Worm (Caenorhabditis elegans) whole organism, young adult: ENCODE measurements around the gene Y22D7AL.11.

ENCODE experiments used
- F10E7.11 ChIP-seq: sonication (generic microtip); optimal IDR thresholded peaks from 2 replicates; lab custom pipeline; 2017; ENCODE audit warnings: mild to moderate bottlenecking, missing genetic modification characterization, moderate library complexity, missing compliant biosample characterization
- F37B4.10 ChIP-seq: fragments of 200-800 bp; sonication (Bioruptor generic); IDR thresholded peaks from 2 replicates; pipeline ENCODE4 v1.3.6; 2022; ENCODE audit warnings: missing genetic modification characterization, missing compliant biosample characterization
- F39B2.1 ChIP-seq: fragments of 200-800 bp; sonication (Bioruptor generic); IDR thresholded peaks from 2 replicates; pipeline ENCODE4 v1.3.6; 2022; ENCODE audit warnings: missing genetic modification reagents, missing genetic modification characterization, missing compliant biosample characterization
- F49E8.2 ChIP-seq: sonication (generic microtip); optimal IDR thresholded peaks from 3 replicates; lab custom pipeline; 2017; ENCODE audit warnings: missing genetic modification characterization, mild to moderate bottlenecking, missing compliant biosample characterization, antibody characterized with exemption, moderate library complexity; ENCODE audit not compliant: insufficient read depth
- F52B5.7 ChIP-seq: sonication (generic microtip); optimal IDR thresholded peaks from 2 replicates; lab custom pipeline; 2016; ENCODE audit warnings: mild to moderate bottlenecking, missing genetic modification characterization, missing compliant biosample characterization
- F57C9.4 ChIP-seq: sonication (generic microtip); optimal IDR thresholded peaks from 2 replicates; lab custom pipeline; 2017; ENCODE audit warnings: mild to moderate bottlenecking, missing genetic modification characterization, missing compliant biosample characterization
- T07F8.4 ChIP-seq: sonication (generic microtip); optimal IDR thresholded peaks from 2 replicates; lab custom pipeline; 2016; ENCODE audit warnings: mild to moderate bottlenecking, missing genetic modification characterization, moderate library complexity, missing compliant biosample characterization
- Y53F4B.3 ChIP-seq: fragments of 200-800 bp; sonication (Bioruptor generic); IDR thresholded peaks from 2 replicates; pipeline ENCODE4 v1.3.6; 2022; ENCODE audit warnings: missing genetic modification reagents, missing genetic modification characterization, missing compliant biosample characterization
- Y67H2A.10 ChIP-seq: fragments of 200-800 bp; sonication (Bioruptor generic); conservative IDR thresholded peaks from 2 replicates; pipeline ENCODE4 v1.3.6; 2022; ENCODE audit warnings: missing genetic modification reagents, missing genetic modification characterization, missing compliant biosample characterization
- Y79H2A.3 ChIP-seq: fragments of 200-800 bp; sonication (Bioruptor generic); conservative IDR thresholded peaks from 2 replicates; pipeline ENCODE4 v1.3.6; 2022; ENCODE audit warnings: missing genetic modification reagents, missing genetic modification characterization, missing compliant biosample characterization
- aptf-3 ChIP-seq: fragments of 200-800 bp; sonication (Bioruptor generic); IDR thresholded peaks from 2 replicates; pipeline ENCODE4 v1.3.6; 2022; ENCODE audit warnings: missing genetic modification characterization, missing compliant biosample characterization
- attf-5 ChIP-seq: fragments of 200-800 bp; sonication (Bioruptor generic); optimal IDR thresholded peaks from 2 replicates; lab custom pipeline; 2018; ENCODE audit warnings: mild to moderate bottlenecking, missing genetic modification characterization, missing compliant biosample characterization
- attf-6 ChIP-seq: fragments of 200-800 bp; sonication (Bioruptor generic); IDR thresholded peaks from 2 replicates; pipeline ENCODE4 v1.3.6; 2022; ENCODE audit warnings: missing genetic modification reagents, missing genetic modification characterization, missing compliant biosample characterization
- ccch-3 ChIP-seq: fragments of 200-800 bp; sonication (Bioruptor generic); optimal IDR thresholded peaks from 2 replicates; lab custom pipeline; 2018; ENCODE audit warnings: mild to moderate bottlenecking, missing genetic modification characterization, missing compliant biosample characterization
- ceh-100 ChIP-seq: fragments of 200-800 bp; sonication (Bioruptor generic); IDR thresholded peaks from 2 replicates; pipeline ENCODE4 v1.3.6; 2022; ENCODE audit warnings: missing genetic modification reagents, missing genetic modification characterization, missing compliant biosample characterization
- ceh-58 ChIP-seq: fragments of 200-800 bp; sonication (Bioruptor generic); IDR thresholded peaks from 2 replicates; pipeline ENCODE4 v1.3.6; 2022; ENCODE audit warnings: missing genetic modification characterization, missing compliant biosample characterization
- chd-7 ChIP-seq: sonication (generic microtip); optimal IDR thresholded peaks from 2 replicates; lab custom pipeline; 2016; ENCODE audit warnings: mild to moderate bottlenecking, missing genetic modification characterization, moderate library complexity, missing compliant biosample characterization
- die-1 ChIP-seq: sonication (generic microtip); optimal IDR thresholded peaks from 2 replicates; lab custom pipeline; 2016; ENCODE audit warnings: missing genotype, mild to moderate bottlenecking, missing genetic modification characterization, missing compliant biosample characterization
- dpl-1 ChIP-seq: fragments of 150-350 bp; optimal IDR thresholded peaks from 2 replicates; lab custom pipeline; 2014; ENCODE audit warnings: missing biosample characterization, missing genetic modification reagents, missing genetic modification characterization
- egl-18 ChIP-seq: fragments of 200-800 bp; sonication (Bioruptor generic); IDR thresholded peaks from 2 replicates; pipeline ENCODE4 v1.3.6; 2022; ENCODE audit warnings: missing genetic modification reagents, missing genetic modification characterization, missing compliant biosample characterization
- ekl-4 ChIP-seq: fragments of 200-800 bp; sonication (Bioruptor generic); IDR thresholded peaks from 2 replicates; pipeline ENCODE4 v1.3.6; 2022; ENCODE audit warnings: missing genetic modification reagents, missing genetic modification characterization, missing compliant biosample characterization
- fkh-3 ChIP-seq: sonication (generic microtip); optimal IDR thresholded peaks from 2 replicates; lab custom pipeline; 2016; ENCODE audit warnings: mild to moderate bottlenecking, missing genetic modification characterization, missing compliant biosample characterization
- gei-17 ChIP-seq: fragments of 200-800 bp; sonication (Bioruptor generic); optimal IDR thresholded peaks from 2 replicates; lab custom pipeline; 2018; ENCODE audit warnings: mild to moderate bottlenecking, missing genetic modification characterization, missing compliant biosample characterization
- hlh-26 ChIP-seq: fragments of 200-800 bp; sonication (Bioruptor generic); conservative IDR thresholded peaks from 2 replicates; pipeline ENCODE4 v1.3.6; 2022; ENCODE audit warnings: missing genetic modification reagents, missing genetic modification characterization, missing compliant biosample characterization
- hmg-1.2 ChIP-seq: fragments of 200-800 bp; sonication (Bioruptor generic); IDR thresholded peaks from 2 replicates; pipeline ENCODE4 v1.3.6; 2022; ENCODE audit warnings: missing genetic modification reagents, missing genetic modification characterization, missing compliant biosample characterization
- hsf-1 ChIP-seq: fragments of 200-800 bp; sonication (Bioruptor generic); IDR thresholded peaks from 2 replicates; pipeline ENCODE4 v1.3.6; 2022; ENCODE audit warnings: missing genetic modification reagents, missing genetic modification characterization, missing compliant biosample characterization
- let-526 ChIP-seq: fragments of 200-800 bp; sonication (Bioruptor generic); IDR thresholded peaks from 2 replicates; pipeline ENCODE4 v1.3.6; 2022; ENCODE audit warnings: missing genetic modification reagents, missing genetic modification characterization, missing compliant biosample characterization
- let-607 ChIP-seq, 2 experiments: fragments of 200-800 bp in 1 of 2; sonication (Bioruptor generic) in 1 of 2; sonication (generic microtip) in 1 of 2; optimal IDR thresholded peaks; 2 replicates each; lab custom pipeline; 2016 to 2018; ENCODE audit warnings: mild to moderate bottlenecking in 2 of 2, missing compliant biosample characterization in 2 of 2, missing genetic modification characterization in 2 of 2, moderate library complexity in 2 of 2, missing genotype in 1 of 2
- madf-10 ChIP-seq: sonication (generic microtip); optimal IDR thresholded peaks from 2 replicates; lab custom pipeline; 2016; ENCODE audit warnings: mild to moderate bottlenecking, missing genetic modification characterization, missing compliant biosample characterization
- madf-3 ChIP-seq: fragments of 200-800 bp; sonication (Bioruptor generic); IDR thresholded peaks from 2 replicates; pipeline ENCODE4 v1.3.6; 2022; ENCODE audit warnings: missing genetic modification reagents, missing genetic modification characterization, missing compliant biosample characterization
- madf-8 ChIP-seq: fragments of 200-800 bp; sonication (Bioruptor generic); conservative IDR thresholded peaks from 2 replicates; pipeline ENCODE4 v1.3.6; 2022; ENCODE audit warnings: missing genetic modification reagents, missing genetic modification characterization, missing compliant biosample characterization
- mel-28 ChIP-seq: sonication (generic microtip); optimal IDR thresholded peaks from 2 replicates; lab custom pipeline; 2016; ENCODE audit warnings: borderline replicate concordance, mild to moderate bottlenecking, missing genetic modification characterization, missing compliant biosample characterization
- nfya-1 ChIP-seq: sonication (generic microtip); optimal IDR thresholded peaks from 2 replicates; lab custom pipeline; 2017; ENCODE audit warnings: antibody characterized with exemption, missing compliant biosample characterization, missing genetic modification characterization, borderline replicate concordance; ENCODE audit not compliant: insufficient read depth
- nfya-2 ChIP-seq: fragments of 200-800 bp; sonication (Bioruptor generic); IDR thresholded peaks from 2 replicates; pipeline ENCODE4 v1.3.6; 2022; ENCODE audit warnings: missing genetic modification reagents, missing genetic modification characterization, missing compliant biosample characterization
- nhr-179 ChIP-seq: sonication (generic microtip); optimal IDR thresholded peaks from 2 replicates; lab custom pipeline; 2016; ENCODE audit warnings: mild to moderate bottlenecking, missing genetic modification characterization, missing compliant biosample characterization
- rcor-1 ChIP-seq: fragments of 200-800 bp; sonication (Bioruptor generic); IDR thresholded peaks from 2 replicates; pipeline ENCODE4 v1.3.6; 2022; ENCODE audit warnings: missing genetic modification reagents, missing genetic modification characterization, missing compliant biosample characterization
- rec-8 ChIP-seq, 2 experiments: sonication (generic microtip); optimal IDR thresholded peaks; 2 replicates each; lab custom pipeline; 2016; ENCODE audit warnings: mild to moderate bottlenecking in 2 of 2, missing genetic modification characterization in 2 of 2, missing genetic modification reagents in 2 of 2, missing genotype in 2 of 2, missing biosample characterization in 1 of 2, missing compliant biosample characterization in 1 of 2, moderate library complexity in 1 of 2
- repo-1 ChIP-seq: sonication (generic microtip); optimal IDR thresholded peaks from 2 replicates; lab custom pipeline; 2017; ENCODE audit warnings: mild to moderate bottlenecking, missing genetic modification characterization, missing compliant biosample characterization
- snpc-1.1 ChIP-seq: sonication (generic microtip); optimal IDR thresholded peaks from 2 replicates; lab custom pipeline; 2017; ENCODE audit warnings: missing genetic modification characterization, mild to moderate bottlenecking, missing compliant biosample characterization, antibody characterized with exemption, moderate library complexity, missing genotype, missing genetic modification reagents; ENCODE audit not compliant: insufficient read depth
- snpc-1.3 ChIP-seq: sonication (generic microtip); optimal IDR thresholded peaks from 2 replicates; lab custom pipeline; 2017; ENCODE audit warnings: missing genetic modification characterization, mild to moderate bottlenecking, missing compliant biosample characterization, antibody characterized with exemption, moderate library complexity, missing genotype, missing genetic modification reagents; ENCODE audit not compliant: insufficient read depth
- xnd-1 ChIP-seq: sonication (generic microtip); optimal IDR thresholded peaks from 2 replicates; lab custom pipeline; 2016; ENCODE audit warnings: missing genotype, missing genetic modification reagents, missing genetic modification characterization, missing compliant biosample characterization
- ztf-18 ChIP-seq: sonication (generic microtip); optimal IDR thresholded peaks from 2 replicates; lab custom pipeline; 2016; ENCODE audit warnings: missing genotype, mild to moderate bottlenecking, missing genetic modification characterization, missing compliant biosample characterization
- ztf-26 ChIP-seq: sonication (generic microtip); optimal IDR thresholded peaks from 2 replicates; lab custom pipeline; 2017; ENCODE audit warnings: missing genetic modification characterization, missing compliant biosample characterization
- ztf-3 ChIP-seq: fragments of 200-800 bp; sonication (Bioruptor generic); optimal IDR thresholded peaks from 2 replicates; lab custom pipeline; 2018; ENCODE audit warnings: mild to moderate bottlenecking, missing genetic modification characterization, missing compliant biosample characterization
- ztf-6 ChIP-seq: fragments of 200-800 bp; sonication (Bioruptor generic); IDR thresholded peaks from 2 replicates; pipeline ENCODE4 v1.3.6; 2022; ENCODE audit warnings: missing genetic modification reagents, missing genetic modification characterization, missing compliant biosample characterization

The Y22D7AL.11 gene

DNA sequence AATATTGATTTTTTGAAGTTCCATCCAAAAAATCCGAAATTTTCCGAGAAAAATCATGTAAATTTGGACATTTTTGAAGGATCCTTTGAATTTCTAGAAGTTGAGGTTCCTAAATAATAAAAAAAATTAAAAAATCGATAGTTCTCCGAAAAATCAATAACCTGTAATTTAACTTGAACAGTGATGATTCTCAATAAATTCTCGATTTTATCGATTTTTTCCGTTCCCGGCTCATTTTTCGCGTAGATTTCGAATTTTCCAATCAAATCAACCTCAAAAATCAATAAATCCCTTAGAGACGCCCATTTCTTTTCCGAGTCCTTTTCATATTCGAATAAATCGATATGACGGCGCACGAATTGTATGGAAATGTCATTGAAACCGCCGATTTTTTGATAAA lies 26.5 kb downstream of the Y22D7AL.11 start:
- TF ChIP-seq ceh-58 (GFP tag; lab: Robert Waterston, UW) (no peak), ztf-3 (GFP tag; lab: Kevin White, UChicago) (no peak), F37B4.10 (GFP tag; lab: Robert Waterston, UW) (no peak), rec-8 (tag; optimal IDR thresholded peaks at IDR 0.05; lab: Kevin White, UChicago) (no peak), dpl-1 (GFP tag; lab: Kevin White, UChicago) (no peak), fkh-3 (tag; lab: Kevin White, UChicago) (no peak), snpc-1.1 (no peak)

DNA sequence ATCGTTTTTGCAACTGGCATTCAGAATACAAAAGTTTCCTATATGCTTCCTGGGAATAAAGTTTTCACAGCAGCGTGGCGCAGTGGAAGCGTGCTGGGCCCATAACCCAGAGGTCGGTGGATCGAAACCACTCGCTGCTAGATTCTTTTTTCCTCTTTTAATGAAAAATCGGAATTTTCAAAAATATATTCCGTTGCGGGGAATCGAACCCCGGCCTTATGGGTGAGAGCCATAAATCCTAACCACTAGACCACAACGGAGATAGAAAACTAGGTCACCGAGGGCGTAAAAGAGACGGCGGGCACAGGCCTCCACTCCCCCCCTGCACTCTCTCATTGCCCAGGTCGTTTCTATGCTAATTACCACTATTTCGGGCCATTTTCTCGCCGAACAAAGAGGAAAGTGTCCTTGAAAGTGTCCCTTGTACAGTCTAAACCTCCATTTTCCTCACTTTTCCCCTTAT lies 29.6 kb downstream of the Y22D7AL.11 start, which contains the start of gene Y22D7AL.6:
Y22D7AL.6 (plus strand) TSS at position 413 of the 463 bp plus-strand sequence.
- no peak for TF ChIP-seq nfya-1 (tag; lab: Kevin White, UChicago)
- 0 out of 2 replicates have a peak, but pooled peaks have one; percentile 67 for TF ChIP-seq madf-3 (GFP tag; lab: Robert Waterston, UW)
- TF ChIP-seq ceh-100 (GFP tag; lab: Robert Waterston, UW): peak; percentile 65
- TF ChIP-seq Y79H2A.3 (GFP tag; lab: Robert Waterston, UW): 0 out of 2 replicates have a peak, but pooled peaks have one; percentile 29
- no peak for TF ChIP-seq ztf-3 (GFP tag; lab: Kevin White, UChicago)
- no peak for TF ChIP-seq mel-28 (tag; lab: Kevin White, UChicago)
- TF ChIP-seq ceh-58 (GFP tag; lab: Robert Waterston, UW): no peak
- peak; percentile 59 for TF ChIP-seq repo-1 (tag; lab: Kevin White, UChicago)
- TF ChIP-seq let-526: no peak
- peak; percentile 49 for TF ChIP-seq snpc-1.3
- TF ChIP-seq attf-6 (GFP tag; lab: Robert Waterston, UW): 0 out of 2 replicates have a peak, but pooled peaks have one; percentile 32
- TF ChIP-seq hsf-1: peak; percentile 36; the same call in 1 of the 2 replicates
- TF ChIP-seq xnd-1 (tag; lab: Kevin White, UChicago): no peak
- peak; percentile 63 for TF ChIP-seq ztf-18
- TF ChIP-seq chd-7 (tag; lab: Kevin White, UChicago): peak; percentile 76
- 0 out of 2 replicates have a peak, but pooled peaks have one; percentile 5 for TF ChIP-seq nfya-2
- TF ChIP-seq Y67H2A.10 (GFP tag; lab: Robert Waterston, UW): peak; percentile 53; the same call in 1 of the 2 replicates
- peak; percentile 77 for TF ChIP-seq madf-10 (tag; lab: Kevin White, UChicago)
- TF ChIP-seq F57C9.4 (tag; lab: Kevin White, UChicago): no peak
- peak; percentile 47; the same call in 1 of the 2 replicates for TF ChIP-seq Y53F4B.3 (GFP tag; lab: Robert Waterston, UW)
- 0 out of 2 replicates have a peak, but pooled peaks have one; percentile 33 for TF ChIP-seq ztf-6 (GFP tag; lab: Robert Waterston, UW)
- TF ChIP-seq aptf-3: 0 out of 2 replicates have a peak, but pooled peaks have one; percentile 13
- peak; percentile 67 for TF ChIP-seq rcor-1 (GFP tag; lab: Robert Waterston, UW)
- no peak for TF ChIP-seq F10E7.11 (tag; lab: Kevin White, UChicago)
- peak; percentile 42 for TF ChIP-seq T07F8.4
- peak; percentile 45 for TF ChIP-seq nhr-179 (tag; lab: Kevin White, UChicago)
- no peak for TF ChIP-seq ccch-3
- peak; percentile 80 for TF ChIP-seq F52B5.7 (tag; lab: Kevin White, UChicago)
- TF ChIP-seq egl-18 (GFP tag; lab: Robert Waterston, UW): no peak; the same call in 1 of the 2 replicates
- no peak for TF ChIP-seq dpl-1 (GFP tag; lab: Kevin White, UChicago)
- peak; percentile 43 for TF ChIP-seq ztf-26
- peak in 1 of 2 experiments; percentile 57 for TF ChIP-seq let-607 (tag; optimal IDR thresholded peaks at IDR 0.05; lab: Kevin White, UChicago)
- peak; percentile 35 for TF ChIP-seq attf-5 (GFP tag; lab: Kevin White, UChicago)
- TF ChIP-seq hlh-26: no peak
- TF ChIP-seq ekl-4: peak; percentile 68
- peak; percentile 26 for TF ChIP-seq gei-17 (GFP tag; lab: Kevin White, UChicago)
- TF ChIP-seq madf-8 (GFP tag; lab: Robert Waterston, UW): no peak
- peak; percentile 61 for TF ChIP-seq F49E8.2 (tag; lab: Kevin White, UChicago)
- peak; percentile 72 for TF ChIP-seq hmg-1.2
- TF ChIP-seq F39B2.1: no peak
- peak; percentile 91 for TF ChIP-seq die-1 (tag; lab: Kevin White, UChicago)
